Fruit fly (Drosophila melanogaster) whole organism, embryonic: Measurements from ENCODE around the gene CG32260.

Experiments
- ATbp ChIP-seq: fragments of 200-800 bp; sonication (Bioruptor generic); optimal IDR thresholded peaks from 2 replicates; lab custom pipeline; 2017; ENCODE audit warnings: missing biosample characterization, mild to moderate bottlenecking, missing genetic modification characterization, missing genetic modification reagents
- Asciz ChIP-seq: fragments of 200-800 bp; sonication (Bioruptor generic); optimal IDR thresholded peaks from 2 replicates; lab custom pipeline; 2017; ENCODE audit warnings: missing biosample characterization, mild to moderate bottlenecking, missing genetic modification characterization, missing genetic modification reagents
- BEAF-32 ChIP-seq: fragments of 200-800 bp; sonication (Bioruptor generic); optimal IDR thresholded peaks from 3 replicates; lab custom pipeline; 2017; ENCODE audit warnings: missing biosample characterization, missing genetic modification characterization, mild to moderate bottlenecking, moderate library complexity, missing genetic modification reagents
- CG10321 ChIP-seq: fragments of 200-800 bp; sonication (Bioruptor generic); IDR thresholded peaks from 2 replicates; pipeline ENCODE4 v1.3.6; 2022; ENCODE audit warnings: missing biosample characterization, missing genetic modification characterization
- CG10543 ChIP-seq: fragments of 200-800 bp; sonication (Bioruptor generic); optimal IDR thresholded peaks from 3 replicates; lab custom pipeline; 2017; ENCODE audit warnings: missing biosample characterization, mild to moderate bottlenecking, missing genetic modification characterization, moderate library complexity
- CG12071 ChIP-seq: fragments of 200-800 bp; sonication (Bioruptor generic); optimal IDR thresholded peaks from 3 replicates; lab custom pipeline; 2018; ENCODE audit warnings: missing biosample characterization, mild to moderate bottlenecking, missing genetic modification characterization
- CG12236 ChIP-seq: fragments of 200-800 bp; sonication (Bioruptor generic); optimal IDR thresholded peaks from 2 replicates; lab custom pipeline; 2016; ENCODE audit warnings: missing biosample characterization, missing genetic modification characterization
- CG14050 ChIP-seq: fragments of 200-800 bp; sonication (Bioruptor generic); IDR thresholded peaks from 3 replicates; pipeline ENCODE4 v1.3.6; 2022; ENCODE audit warnings: missing biosample characterization, missing genetic modification characterization
- CG15073 ChIP-seq: fragments of 200-800 bp; sonication (Bioruptor generic); optimal IDR thresholded peaks from 2 replicates; lab custom pipeline; 2016; ENCODE audit warnings: missing biosample characterization, missing genetic modification characterization
- CG1529 ChIP-seq: fragments of 200-800 bp; sonication (Bioruptor generic); optimal IDR thresholded peaks from 3 replicates; lab custom pipeline; 2018; ENCODE audit warnings: missing biosample characterization, missing genetic modification characterization
- CG15696 ChIP-seq: fragments of 200-800 bp; sonication (Bioruptor generic); optimal IDR thresholded peaks from 2 replicates; lab custom pipeline; 2019; ENCODE audit warnings: missing biosample characterization, mild to moderate bottlenecking, missing genetic modification characterization, moderate library complexity
- CG1792 ChIP-seq: fragments of 200-800 bp; sonication (Bioruptor generic); optimal IDR thresholded peaks from 2 replicates; lab custom pipeline; 2016; ENCODE audit warnings: missing biosample characterization, missing genetic modification characterization
- CG18262 ChIP-seq: fragments of 200-800 bp; optimal IDR thresholded peaks from 3 replicates; lab custom pipeline; 2019; ENCODE audit warnings: missing biosample characterization, mild to moderate bottlenecking, missing genetic modification characterization, moderate library complexity
- CG34376 ChIP-seq: fragments of 200-800 bp; sonication (Bioruptor generic); optimal IDR thresholded peaks from 2 replicates; lab custom pipeline; 2018; ENCODE audit warnings: missing biosample characterization, mild to moderate bottlenecking, missing genetic modification characterization
- CG6689 ChIP-seq: fragments of 200-800 bp; sonication (Bioruptor generic); IDR thresholded peaks from 2 replicates; pipeline ENCODE4 v1.3.6; 2022; ENCODE audit warnings: missing biosample characterization, missing genetic modification characterization
- CG7928 ChIP-seq: fragments of 200-800 bp; sonication (Bioruptor generic); optimal IDR thresholded peaks from 2 replicates; lab custom pipeline; 2017; ENCODE audit warnings: missing biosample characterization, mild to moderate bottlenecking, missing genetic modification characterization
- CG8281 ChIP-seq: fragments of 200-800 bp; sonication (Bioruptor generic); optimal IDR thresholded peaks from 2 replicates; lab custom pipeline; 2018; ENCODE audit warnings: missing biosample characterization, mild to moderate bottlenecking, missing genetic modification characterization, moderate library complexity
- CG9817 ChIP-seq: fragments of 200-800 bp; sonication (Bioruptor generic); optimal IDR thresholded peaks from 2 replicates; lab custom pipeline; 2018; ENCODE audit warnings: missing biosample characterization, mild to moderate bottlenecking, missing genetic modification characterization, moderate library complexity
- CG9876 ChIP-seq: fragments of 200-800 bp; sonication (Bioruptor generic); optimal IDR thresholded peaks from 2 replicates; lab custom pipeline; 2016; ENCODE audit warnings: missing biosample characterization, missing genetic modification characterization
- Ets65A ChIP-seq: fragments of 200-800 bp; sonication (Bioruptor generic); peaks from one replicate; lab custom pipeline; 2016; ENCODE audit warnings: missing biosample characterization, missing genetic modification characterization
- HmgZ ChIP-seq: fragments of 200-800 bp; sonication (Bioruptor generic); optimal IDR thresholded peaks from 2 replicates; lab custom pipeline; 2018; ENCODE audit warnings: missing biosample characterization, mild to moderate bottlenecking, missing genetic modification characterization
- Hmx ChIP-seq: fragments of 200-800 bp; sonication (Bioruptor generic); optimal IDR thresholded peaks from 2 replicates; lab custom pipeline; 2016; ENCODE audit warnings: missing biosample characterization, missing genetic modification characterization
- Lpt ChIP-seq: fragments of >200 bp; optimal IDR thresholded peaks from 2 replicates; lab custom pipeline; 2018; ENCODE audit warnings: missing biosample characterization, missing genetic modification characterization
- MTF-1 ChIP-seq: fragments of 200-800 bp; sonication (Bioruptor generic); optimal IDR thresholded peaks from 2 replicates; lab custom pipeline; 2018; ENCODE audit warnings: missing biosample characterization, mild to moderate bottlenecking, missing genetic modification characterization, borderline replicate concordance
- Rfx ChIP-seq: fragments of 200-800 bp; sonication (Bioruptor generic); IDR thresholded peaks from 2 replicates; pipeline ENCODE4 v1.3.6; 2022; ENCODE audit warnings: missing biosample characterization, missing genetic modification characterization
- Rx ChIP-seq: fragments of 200-800 bp; sonication (Bioruptor generic); IDR thresholded peaks from 2 replicates; pipeline ENCODE4 v1.3.6; 2022; ENCODE audit warnings: missing biosample characterization, missing genetic modification characterization
- Ssrp ChIP-seq: fragments of 200-800 bp; sonication (Bioruptor generic); optimal IDR thresholded peaks from 2 replicates; lab custom pipeline; 2018; ENCODE audit warnings: missing biosample characterization, mild to moderate bottlenecking, missing genetic modification characterization, moderate library complexity
- Taf1 ChIP-seq: fragments of 200-800 bp; sonication (Bioruptor generic); IDR thresholded peaks from 2 replicates; pipeline ENCODE4 v1.3.6; 2022; ENCODE audit warnings: missing biosample characterization, missing genetic modification characterization
- bsh ChIP-seq, 2 experiments: fragments of 200-800 bp; sonication (Bioruptor generic); optimal IDR thresholded peaks; 2 replicates each; lab custom pipeline; 2017 to 2018; ENCODE audit warnings: mild to moderate bottlenecking in 2 of 2, missing biosample characterization in 2 of 2, missing genetic modification characterization in 2 of 2, moderate library complexity in 1 of 2
- gcm2 ChIP-seq: fragments of 200-800 bp; sonication (Bioruptor generic); optimal IDR thresholded peaks from 2 replicates; lab custom pipeline; 2016; ENCODE audit warnings: missing biosample characterization, missing genetic modification characterization
- gem ChIP-seq: fragments of 200-800 bp; sonication (Bioruptor generic); optimal IDR thresholded peaks from 2 replicates; lab custom pipeline; 2019; ENCODE audit warnings: missing biosample characterization, mild to moderate bottlenecking, missing genetic modification characterization, moderate library complexity
- gro ChIP-seq: fragments of 200-800 bp; sonication (Bioruptor generic); optimal IDR thresholded peaks from 2 replicates; lab custom pipeline; 2016; ENCODE audit warnings: missing biosample characterization, missing genetic modification characterization
- gsb ChIP-seq: fragments of 200-800 bp; sonication (Bioruptor generic); IDR thresholded peaks from 2 replicates; pipeline ENCODE4 v1.3.6; 2022; ENCODE audit warnings: missing biosample characterization, missing genetic modification characterization
- gt ChIP-seq: fragments of 200-800 bp; sonication (Bioruptor generic); IDR thresholded peaks from 2 replicates; pipeline ENCODE4 v1.3.6; 2022; ENCODE audit warnings: missing biosample characterization, missing genetic modification characterization
- insv ChIP-seq, 2 experiments: fragments of 200-800 bp; sonication (Bioruptor generic); optimal IDR thresholded peaks; 3 replicates each; lab custom pipeline; 2016 to 2018; ENCODE audit warnings: missing biosample characterization in 2 of 2, missing genetic modification characterization in 2 of 2
- kay ChIP-seq: fragments of 200-800 bp; sonication (Bioruptor generic); optimal IDR thresholded peaks from 2 replicates; lab custom pipeline; 2016; ENCODE audit warnings: missing biosample characterization, missing genetic modification characterization
- odd ChIP-seq: fragments of 200-800 bp; sonication (Bioruptor generic); optimal IDR thresholded peaks from 2 replicates; lab custom pipeline; 2017; ENCODE audit warnings: missing biosample characterization, mild to moderate bottlenecking, missing genetic modification characterization
- p53 ChIP-seq: fragments of 200-800 bp; sonication (Bioruptor generic); optimal IDR thresholded peaks from 2 replicates; lab custom pipeline; 2016; ENCODE audit warnings: missing biosample characterization, missing genetic modification characterization
- pzg ChIP-seq: fragments of 200-800 bp; sonication (Bioruptor generic); optimal IDR thresholded peaks from 3 replicates; lab custom pipeline; 2018; ENCODE audit warnings: missing biosample characterization, mild to moderate bottlenecking, missing genetic modification characterization, moderate library complexity
- sens-2 ChIP-seq: fragments of 200-800 bp; sonication (Bioruptor generic); IDR thresholded peaks from 2 replicates; pipeline ENCODE4 v1.3.6; 2022; ENCODE audit warnings: missing biosample characterization, missing genetic modification characterization
- sima ChIP-seq: fragments of 200-800 bp; sonication (Bioruptor generic); optimal IDR thresholded peaks from 2 replicates; lab custom pipeline; 2016; ENCODE audit warnings: missing biosample characterization, missing genetic modification characterization
- slbo ChIP-seq: fragments of 200-800 bp; sonication (Bioruptor generic); IDR thresholded peaks from 2 replicates; pipeline ENCODE4 v1.3.6; 2022; ENCODE audit warnings: missing biosample characterization, missing genetic modification characterization
- slp2 ChIP-seq: fragments of 200-800 bp; sonication (Bioruptor generic); optimal IDR thresholded peaks from 2 replicates; lab custom pipeline; 2016; ENCODE audit warnings: missing biosample characterization, missing genetic modification characterization
- tna ChIP-seq: fragments of 200-800 bp; sonication (Bioruptor generic); IDR thresholded peaks from 2 replicates; pipeline ENCODE4 v1.3.6; 2022; ENCODE audit warnings: missing biosample characterization, missing genetic modification characterization; ENCODE audit not compliant: partially characterized antibody
- trem ChIP-seq: fragments of 200-800 bp; optimal IDR thresholded peaks from 3 replicates; lab custom pipeline; 2019; ENCODE audit warnings: missing biosample characterization, mild to moderate bottlenecking, missing genetic modification characterization, moderate library complexity
- trh ChIP-seq: fragments of 200-800 bp; sonication (Bioruptor generic); optimal IDR thresholded peaks from 2 replicates; lab custom pipeline; 2016; ENCODE audit warnings: missing biosample characterization, missing genetic modification characterization
- twi ChIP-seq: fragments of 200-800 bp; optimal IDR thresholded peaks from 2 replicates; lab custom pipeline; 2019; ENCODE audit warnings: missing biosample characterization, mild to moderate bottlenecking, missing genetic modification characterization, moderate library complexity
- tx ChIP-seq: fragments of 200-800 bp; sonication (Bioruptor generic); optimal IDR thresholded peaks from 2 replicates; lab custom pipeline; 2016; ENCODE audit warnings: missing biosample characterization, missing genetic modification characterization
- zf30C ChIP-seq: fragments of 200-800 bp; sonication (Bioruptor generic); optimal IDR thresholded peaks from 3 replicates; lab custom pipeline; 2018; ENCODE audit warnings: missing biosample characterization, mild to moderate bottlenecking, missing genetic modification characterization

CG32260 gene

dm6 chr3L:4133724-4134678 is 8.2 kb upstream of the CG32260 start, which contains the start of gene ens (continued):
- TF ChIP-seq p53 (GFP tag; lab: Kevin White, UChicago), result no peak
- TF ChIP-seq zf30C, result no peak
- TF ChIP-seq sens-2 (GFP tag; lab: Robert Waterston, UW), result no peak
- no peak for TF ChIP-seq CG9817
- TF ChIP-seq BEAF-32 (GFP tag; lab: Kevin White, UChicago), result peak; percentile 52
- 0 out of 2 replicates have a peak, but pooled peaks have one; percentile 21 for TF ChIP-seq Rfx (GFP tag; lab: Robert Waterston, UW)
- no peak for TF ChIP-seq ATbp (GFP tag; lab: Kevin White, UChicago)
- no peak for TF ChIP-seq CG9876 (GFP tag; lab: Kevin White, UChicago)
- no peak for TF ChIP-seq Ssrp (tag; lab: Kevin White, UChicago)
- peak; percentile 33 for TF ChIP-seq trem (tag; lab: Kevin White, UChicago)
- TF ChIP-seq gcm2, result no peak
- peak; percentile 21 for TF ChIP-seq CG34376 (GFP tag; lab: Kevin White, UChicago)
- no peak for TF ChIP-seq tx (GFP tag; lab: Kevin White, UChicago)
- TF ChIP-seq MTF-1 (GFP tag; lab: Kevin White, UChicago), result no peak
- TF ChIP-seq sima (GFP tag; lab: Kevin White, UChicago), result no peak
- no peak for TF ChIP-seq gem (tag; lab: Kevin White, UChicago)
- no peak for TF ChIP-seq CG12236 (GFP tag; lab: Kevin White, UChicago)
- TF ChIP-seq CG6689 (GFP tag; lab: Robert Waterston, UW), result no peak
- TF ChIP-seq odd (GFP tag; lab: Kevin White, UChicago), result no peak
- no peak for TF ChIP-seq CG8281
- TF ChIP-seq CG10321 (GFP tag; lab: Robert Waterston, UW), result 0 out of 2 replicates have a peak, but pooled peaks have one; percentile 21
- no peak for TF ChIP-seq CG14050 (GFP tag; lab: Robert Waterston, UW)
- TF ChIP-seq gro (GFP tag; lab: Kevin White, UChicago), result no peak
- TF ChIP-seq Asciz, result no peak
- no peak for TF ChIP-seq slp2 (GFP tag; lab: Kevin White, UChicago)
- TF ChIP-seq Rx (GFP tag; lab: Robert Waterston, UW), result no peak
- no peak for TF ChIP-seq slbo (GFP tag; lab: Robert Waterston, UW)
- TF ChIP-seq twi (tag; lab: Kevin White, UChicago), result no peak
- TF ChIP-seq pzg, result peak; percentile 79
- TF ChIP-seq HmgZ (tag; lab: Kevin White, UChicago), result peak; percentile 6
- no peak for TF ChIP-seq bsh (GFP tag; optimal IDR thresholded peaks at IDR 0.05; lab: Kevin White, UChicago)
- no peak for TF ChIP-seq Hmx
- no peak for TF ChIP-seq CG18262 (tag; lab: Kevin White, UChicago)
- TF ChIP-seq kay (GFP tag; lab: Kevin White, UChicago), result peak; percentile 37
- TF ChIP-seq gt (GFP tag; lab: Robert Waterston, UW), result no peak
- TF ChIP-seq CG15696 (tag; lab: Kevin White, UChicago), result no peak
- peak; percentile 37 for TF ChIP-seq CG10543 (GFP tag; lab: Kevin White, UChicago)
- TF ChIP-seq tna (GFP tag; lab: Robert Waterston, UW), result no peak
- no peak for TF ChIP-seq trh (GFP tag; lab: Kevin White, UChicago)
- no peak for TF ChIP-seq CG15073 (GFP tag; lab: Kevin White, UChicago)
- peak in 1 of 2 experiments; percentile 52 for TF ChIP-seq insv (GFP tag; optimal IDR thresholded peaks at IDR 0.05; lab: Kevin White, UChicago)
- TF ChIP-seq gsb (GFP tag; lab: Robert Waterston, UW), result no peak
- TF ChIP-seq Ets65A (GFP tag; lab: Kevin White, UChicago), result no peak
- no peak for TF ChIP-seq Lpt (GFP tag; lab: Kevin White, UChicago)
- no peak for TF ChIP-seq CG1529 (GFP tag; lab: Kevin White, UChicago)
- no peak for TF ChIP-seq Taf1
- no peak for TF ChIP-seq CG12071
- no peak for TF ChIP-seq CG7928 (GFP tag; lab: Kevin White, UChicago)
- no peak for TF ChIP-seq CG1792 (GFP tag; lab: Kevin White, UChicago)
